Worm (Caenorhabditis elegans) whole organism, midembryonic: ENCODE data around the gene Y51H4A.6.

Experiments
- T22C8.4 ChIP-seq: fragments of 200-800 bp; sonication (Bioruptor generic); IDR thresholded peaks from 2 replicates; pipeline ENCODE4 v1.3.6; 2022; ENCODE audit warnings: missing genetic modification characterization, missing compliant biosample characterization
- cog-1 ChIP-seq: sonication (generic microtip); optimal IDR thresholded peaks from 2 replicates; lab custom pipeline; 2016; ENCODE audit warnings: missing genetic modification characterization, missing compliant biosample characterization
- flt-1 ChIP-seq: fragments of 200-800 bp; sonication (Bioruptor generic); IDR thresholded peaks from 2 replicates; pipeline ENCODE4 v1.3.6; 2022; ENCODE audit warnings: missing genetic modification characterization, missing compliant biosample characterization
- klf-2 ChIP-seq: fragments of 200-800 bp; sonication (Bioruptor generic); conservative IDR thresholded peaks from 2 replicates; pipeline ENCODE4 v1.3.6; 2022; ENCODE audit warnings: missing genetic modification reagents, missing genetic modification characterization, missing compliant biosample characterization
- ref-1 ChIP-seq: fragments of 200-800 bp; sonication (Bioruptor generic); conservative IDR thresholded peaks from 2 replicates; pipeline ENCODE4 v1.3.6; 2022; ENCODE audit warnings: missing genetic modification reagents, missing genetic modification characterization, missing compliant biosample characterization
- tab-1 ChIP-seq: fragments of 200-800 bp; sonication (Bioruptor generic); IDR thresholded peaks from 2 replicates; pipeline ENCODE4 v1.3.6; 2022; ENCODE audit warnings: missing genetic modification characterization, missing compliant biosample characterization
- ztf-23 ChIP-seq: fragments of 200-800 bp; sonication (Bioruptor generic); IDR thresholded peaks from 2 replicates; pipeline ENCODE4 v1.3.6; 2022; ENCODE audit warnings: missing genetic modification reagents, missing genetic modification characterization, missing compliant biosample characterization

- TF ChIP-seq cog-1 (tag; lab: Kevin White, UChicago) (no peak), ztf-23 (GFP tag; lab: Robert Waterston, UW) (no peak), ref-1 (no peak), T22C8.4 (GFP tag; lab: Robert Waterston, UW) (no peak), flt-1 (GFP tag; lab: Robert Waterston, UW) (0 out of 2 replicates have a peak, but pooled peaks have one; percentile 36), tab-1 (GFP tag; lab: Robert Waterston, UW) (no peak), klf-2 (GFP tag; lab: Robert Waterston, UW) (no peak)
Measured at ce11 chrIV:16501855-16502254, 31.6 kb upstream of the Y51H4A.6 start.
